Worm (Caenorhabditis elegans): ENCODE measurements around the gene prx-5.

The prx-5 gene

ce11 chrII:8716231-8716878 is 11.7 kb downstream of the prx-5 start, which contains the start of the genes cyn-11 and T01B7.5 (continued):
- TF ChIP-seq sox-2 (GFP tag; IDR thresholded peaks at IDR 0.05): no peak; the same call in 1 of the 2 replicates
- no peak for TF ChIP-seq dmd-4 (tag; optimal IDR thresholded peaks at IDR 0.05; ENCODE audit: borderline replicate concordance)
- peak; percentile 6 for TF ChIP-seq ceh-34 (tag; optimal IDR thresholded peaks at IDR 0.05)
- TF ChIP-seq rnt-1 (tag; optimal IDR thresholded peaks at IDR 0.05): no peak
- TF ChIP-seq gmeb-2 (tag; optimal IDR thresholded peaks at IDR 0.05): no peak
- peak; percentile 45 for TF ChIP-seq tbx-2 (tag; optimal IDR thresholded peaks at IDR 0.05)
- no peak for TF ChIP-seq hlh-8 (tag; optimal IDR thresholded peaks at IDR 0.05)
- TF ChIP-seq sdc-2 (tag; optimal IDR thresholded peaks at IDR 0.05): no peak
- no peak for TF ChIP-seq fax-1 (tag; optimal IDR thresholded peaks at IDR 0.05)
- no peak for TF ChIP-seq unc-55 (GFP tag; optimal IDR thresholded peaks at IDR 0.05)
- TF ChIP-seq syd-9 (tag; optimal IDR thresholded peaks at IDR 0.05): no peak
- no peak for TF ChIP-seq lin-11 (tag; optimal IDR thresholded peaks at IDR 0.05)
- no peak for TF ChIP-seq Y22D7AL.16 (tag; optimal IDR thresholded peaks at IDR 0.05)
- TF ChIP-seq pha-2 (tag; optimal IDR thresholded peaks at IDR 0.05): no peak
- no peak for TF ChIP-seq tbx-7 (tag; optimal IDR thresholded peaks at IDR 0.05)
- TF ChIP-seq ceh-45 (GFP tag; IDR thresholded peaks at IDR 0.05): no peak
- no peak for TF ChIP-seq pha-4 (tag; optimal IDR thresholded peaks at IDR 0.05)

DNA sequence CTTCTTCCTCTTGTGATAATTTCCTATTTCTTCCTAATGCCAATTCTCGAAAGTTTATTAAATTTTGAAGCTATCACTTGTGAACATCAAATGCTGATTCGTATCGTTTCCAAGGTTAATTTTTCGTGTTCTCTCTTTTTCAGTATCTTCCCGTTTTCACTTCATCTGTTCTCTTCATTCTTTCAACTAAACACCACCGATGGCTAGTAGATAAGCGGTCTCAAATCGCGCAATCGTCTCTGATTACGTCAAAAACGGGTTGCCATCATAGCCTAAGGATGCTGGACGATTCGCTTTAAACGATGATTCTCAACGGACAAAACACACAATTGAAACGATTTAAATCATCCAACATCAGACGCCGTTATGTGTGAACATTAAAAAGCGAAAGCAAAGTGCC is 13.0 kb downstream of the prx-5 start:
- TF ChIP-seq hlh-6 (tag; optimal IDR thresholded peaks at IDR 0.05) (no peak), sdc-2 (tag; optimal IDR thresholded peaks at IDR 0.05) (no peak), elt-4 (tag; optimal IDR thresholded peaks at IDR 0.05) (no peak), K09A11.1 (tag; optimal IDR thresholded peaks at IDR 0.05; ENCODE audit: insufficient read depth) (no peak), nfya-1 (tag; optimal IDR thresholded peaks at IDR 0.05) (no peak), T23F11.4 (GFP tag; optimal IDR thresholded peaks at IDR 0.05) (no peak), F13H6.1 (tag; optimal IDR thresholded peaks at IDR 0.05) (no peak), ets-4 (tag; optimal IDR thresholded peaks at IDR 0.05) (no peak), lim-6 (tag; optimal IDR thresholded peaks at IDR 0.05) (no peak), ceh-9 (tag; optimal IDR thresholded peaks at IDR 0.05) (no peak), hlh-8 (tag; optimal IDR thresholded peaks at IDR 0.05) (no peak), gmeb-2 (tag; optimal IDR thresholded peaks at IDR 0.05) (no peak), unc-55 (GFP tag; optimal IDR thresholded peaks at IDR 0.05) (no peak)

DNA sequence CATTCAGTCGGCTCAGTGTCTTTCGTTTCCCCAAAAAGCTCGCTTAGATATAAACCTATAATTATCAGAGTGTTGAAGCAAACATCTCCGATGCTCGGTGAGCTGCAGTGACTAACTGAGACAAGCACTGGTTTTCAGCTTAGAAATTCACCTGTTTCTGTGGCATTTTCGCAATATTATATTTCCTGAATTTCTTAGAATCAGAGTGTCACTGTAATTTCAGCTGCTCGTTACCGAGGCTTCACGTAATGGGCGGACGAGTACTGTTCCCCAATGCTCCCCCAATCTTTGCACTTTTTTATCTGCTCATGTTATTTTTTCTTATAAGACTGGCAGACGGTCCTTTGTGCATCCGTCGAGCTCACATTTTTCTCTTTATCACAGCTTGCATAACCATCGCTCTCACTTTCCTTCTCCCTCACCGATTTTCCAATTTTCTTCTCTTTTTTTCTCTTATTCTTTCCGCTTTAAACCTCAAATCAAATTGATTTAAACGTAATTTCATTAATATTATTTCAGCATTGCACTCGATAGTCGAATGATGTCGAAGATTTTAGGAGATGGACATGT is 17.4 kb downstream of the prx-5 start, which contains the start of gene trcs-2:
Gene trcs-2, plus strand, starts transcription at position 520 of the 570 bp plus-strand sequence.
- TF ChIP-seq pros-1 (tag; optimal IDR thresholded peaks at IDR 0.05): no peak
- no peak for TF ChIP-seq hlh-6 (tag; optimal IDR thresholded peaks at IDR 0.05)
- TF ChIP-seq lin-11 (tag; optimal IDR thresholded peaks at IDR 0.05): no peak
- no peak for TF ChIP-seq pha-2 (tag; optimal IDR thresholded peaks at IDR 0.05)
- no peak for TF ChIP-seq odd-2 (tag; optimal IDR thresholded peaks at IDR 0.05)
- TF ChIP-seq gmeb-2 (tag; optimal IDR thresholded peaks at IDR 0.05): no peak
- no peak for TF ChIP-seq ceh-19 (GFP tag; optimal IDR thresholded peaks at IDR 0.05)
- TF ChIP-seq hlh-8 (tag; optimal IDR thresholded peaks at IDR 0.05): no peak
- TF ChIP-seq ceh-24 (tag; optimal IDR thresholded peaks at IDR 0.05): no peak

DNA sequence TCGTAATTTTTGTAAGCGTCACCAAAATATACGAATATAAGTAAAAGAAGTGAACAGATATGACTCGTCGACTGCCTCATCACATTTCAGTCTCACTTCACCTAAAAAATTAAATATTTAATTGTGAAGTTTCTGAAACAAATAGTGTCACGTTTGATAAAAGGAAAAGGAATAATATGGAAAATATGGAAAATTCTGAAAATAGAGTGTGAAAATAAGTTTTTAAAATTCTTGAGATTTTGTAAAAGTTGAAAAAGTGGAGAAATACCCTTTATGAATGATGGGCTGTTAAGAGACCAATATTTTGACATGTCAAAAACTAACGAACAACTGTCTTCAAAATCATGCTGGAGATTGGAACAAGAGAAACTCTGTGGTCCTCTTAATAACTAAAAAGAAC is 22.1 kb downstream of the prx-5 start, which contains the start of gene T01B7.9:
Gene T01B7.9, minus strand, starts transcription at position 101 of the 400 bp plus-strand sequence.
- TF ChIP-seq gmeb-2 (tag; optimal IDR thresholded peaks at IDR 0.05) (no peak), madf-2 (tag; optimal IDR thresholded peaks at IDR 0.05) (no peak), ceh-19 (GFP tag; optimal IDR thresholded peaks at IDR 0.05) (no peak), ceh-18 (tag; optimal IDR thresholded peaks at IDR 0.05) (no peak), zip-5 (tag; optimal IDR thresholded peaks at IDR 0.05) (no peak), ceh-22 (tag; optimal IDR thresholded peaks at IDR 0.05) (no peak), hlh-13 (GFP tag; optimal IDR thresholded peaks at IDR 0.05) (no peak), dmd-4 (tag; optimal IDR thresholded peaks at IDR 0.05; ENCODE audit: borderline replicate concordance) (no peak), pag-3 (tag; optimal IDR thresholded peaks at IDR 0.05; ENCODE audit: borderline replicate concordance) (no peak), unc-42 (tag; optimal IDR thresholded peaks at IDR 0.05) (no peak), sox-4 (tag; optimal IDR thresholded peaks at IDR 0.05) (no peak), rnt-1 (tag; optimal IDR thresholded peaks at IDR 0.05) (no peak), ztf-16 (tag; optimal IDR thresholded peaks at IDR 0.05) (no peak), fkh-10 (GFP tag; optimal IDR thresholded peaks at IDR 0.05) (no peak), hlh-6 (tag; optimal IDR thresholded peaks at IDR 0.05) (no peak), lin-11 (tag; optimal IDR thresholded peaks at IDR 0.05) (no peak), ceh-6 (GFP tag; optimal IDR thresholded peaks at IDR 0.05) (no peak), unc-86 (tag; optimal IDR thresholded peaks at IDR 0.05) (no peak)

Data from whole organism, late embryonic.